Worm (Caenorhabditis elegans) whole organism, L1 larva: ENCODE results near the gene F48E8.8.

Experiments
- C04F5.9 ChIP-seq: sonication (generic microtip); optimal IDR thresholded peaks from 2 replicates; lab custom pipeline; 2016; ENCODE audit warnings: missing genetic modification characterization, missing compliant biosample characterization
- C16A3.4 ChIP-seq: fragments of 150-350 bp; optimal IDR thresholded peaks from 2 replicates; lab custom pipeline; 2014; ENCODE audit warnings: missing biosample characterization, missing genetic modification characterization
- C34B4.2 ChIP-seq: sonication (generic microtip); optimal IDR thresholded peaks from 2 replicates; lab custom pipeline; 2017; ENCODE audit warnings: mild to moderate bottlenecking, missing genetic modification characterization, missing compliant biosample characterization
- aha-1 ChIP-seq: fragments of 150-350 bp; optimal IDR thresholded peaks from 2 replicates; lab custom pipeline; 2014; ENCODE audit warnings: missing biosample characterization, missing genetic modification characterization
- blmp-1 ChIP-seq: fragments of 150-350 bp; optimal IDR thresholded peaks from 2 replicates; lab custom pipeline; 2014; ENCODE audit warnings: missing biosample characterization, missing genetic modification characterization
- ceh-63 ChIP-seq: fragments of 200-800 bp; sonication (Bioruptor generic); optimal IDR thresholded peaks from 2 replicates; lab custom pipeline; 2018; ENCODE audit warnings: mild to moderate bottlenecking, missing genetic modification characterization, missing compliant biosample characterization
- ceh-8 ChIP-seq: fragments of 200-800 bp; sonication (Bioruptor generic); optimal IDR thresholded peaks from 2 replicates; lab custom pipeline; 2018; ENCODE audit warnings: mild to moderate bottlenecking, missing genetic modification characterization, moderate library complexity, missing compliant biosample characterization
- ceh-88 ChIP-seq: fragments of 200-800 bp; sonication (Bioruptor generic); IDR thresholded peaks from 2 replicates; pipeline ENCODE4 v1.3.6; 2022; ENCODE audit warnings: missing genetic modification characterization, missing compliant biosample characterization
- ceh-90 ChIP-seq: sonication (generic microtip); optimal IDR thresholded peaks from 2 replicates; lab custom pipeline; 2016; ENCODE audit warnings: missing genetic modification characterization, missing compliant biosample characterization
- efl-1 ChIP-seq, 4 experiments: fragments of 150-350 bp; optimal IDR thresholded peaks in 3 of 4; peaks in 1 of 4; 1 replicate in 1 of 4; 2 replicates in 3 of 4; lab custom pipeline; 2014; ENCODE audit warnings: missing biosample characterization in 2 of 4, missing genetic modification characterization in 2 of 4, missing genetic modification reagents in 2 of 4
- egl-27 ChIP-seq, 2 experiments: fragments of 150-350 bp in 1 of 2; sonication (generic microtip); optimal IDR thresholded peaks; 3 replicates each; lab custom pipeline; 2017 to 2018; ENCODE audit warnings: missing biosample characterization in 2 of 2, missing genetic modification characterization in 2 of 2, missing genetic modification reagents in 2 of 2
- elt-2 ChIP-seq: sonication (generic microtip); optimal IDR thresholded peaks from 2 replicates; lab custom pipeline; 2016; ENCODE audit warnings: missing genetic modification characterization, mild to moderate bottlenecking, inconsistent platforms, missing compliant biosample characterization, missing genetic modification reagents
- ets-5 ChIP-seq: fragments of 200-800 bp; sonication (Bioruptor generic); IDR thresholded peaks from 2 replicates; pipeline ENCODE4 v1.3.6; 2022; ENCODE audit warnings: missing genetic modification characterization, missing compliant biosample characterization
- fkh-10 ChIP-seq: sonication (generic microtip); optimal IDR thresholded peaks from 2 replicates; lab custom pipeline; 2017; ENCODE audit warnings: missing biosample characterization, missing genetic modification reagents, missing genetic modification characterization
- fkh-8 ChIP-seq: sonication (generic microtip); optimal IDR thresholded peaks from 2 replicates; lab custom pipeline; 2016; ENCODE audit warnings: mild to moderate bottlenecking, missing genetic modification characterization, missing compliant biosample characterization
- hlh-4 ChIP-seq: sonication (generic microtip); optimal IDR thresholded peaks from 2 replicates; lab custom pipeline; 2016; ENCODE audit warnings: mild to moderate bottlenecking, missing genetic modification characterization, missing compliant biosample characterization
- hpl-2 ChIP-seq: fragments of 150-350 bp; optimal IDR thresholded peaks from 2 replicates; lab custom pipeline; 2014; ENCODE audit warnings: missing biosample characterization, missing genetic modification reagents, missing genetic modification characterization
- irx-1 ChIP-seq: sonication (generic microtip); optimal IDR thresholded peaks from 2 replicates; lab custom pipeline; 2016; ENCODE audit warnings: missing genetic modification characterization, missing compliant biosample characterization
- lin-13 ChIP-seq: fragments of 150-350 bp; optimal IDR thresholded peaks from 2 replicates; lab custom pipeline; 2014; ENCODE audit warnings: missing biosample characterization, missing genetic modification reagents, missing genetic modification characterization
- lin-14 ChIP-seq: fragments of 200-800 bp; sonication (Bioruptor generic); optimal IDR thresholded peaks from 2 replicates; lab custom pipeline; 2018; ENCODE audit warnings: mild to moderate bottlenecking, missing genetic modification characterization, moderate library complexity, missing compliant biosample characterization
- lin-35 ChIP-seq, 2 experiments: fragments of 150-350 bp; optimal IDR thresholded peaks; 2 replicates each; lab custom pipeline; 2014; ENCODE audit warnings: missing biosample characterization in 2 of 2, missing genetic modification characterization in 2 of 2, missing genetic modification reagents in 2 of 2
- lsy-2 ChIP-seq, 2 experiments: fragments of 150-350 bp; optimal IDR thresholded peaks; 2 replicates each; lab custom pipeline; 2014; ENCODE audit warnings: missing biosample characterization in 2 of 2, missing genetic modification characterization in 2 of 2
- mdl-1 ChIP-seq, 2 experiments: fragments of 150-350 bp; optimal IDR thresholded peaks; 2 replicates each; lab custom pipeline; 2014 to 2017; ENCODE audit warnings: missing biosample characterization in 2 of 2, missing genetic modification characterization in 2 of 2, inconsistent platforms in 1 of 2
- mef-2 ChIP-seq: fragments of 150-350 bp; optimal IDR thresholded peaks from 2 replicates; lab custom pipeline; 2014; ENCODE audit warnings: missing biosample characterization, missing genetic modification characterization
- nhr-11 ChIP-seq: fragments of 150-350 bp; optimal IDR thresholded peaks from 2 replicates; lab custom pipeline; 2014; ENCODE audit warnings: missing biosample characterization, missing genetic modification characterization
- nhr-19 ChIP-seq: fragments of 200-800 bp; sonication (Bioruptor generic); conservative IDR thresholded peaks from 2 replicates; pipeline ENCODE4 v1.3.6; 2022; ENCODE audit warnings: missing genetic modification characterization, missing compliant biosample characterization
- nhr-20 ChIP-seq: sonication (generic microtip); optimal IDR thresholded peaks from 2 replicates; lab custom pipeline; 2016; ENCODE audit warnings: mild to moderate bottlenecking, missing genetic modification characterization, missing compliant biosample characterization
- nhr-28 ChIP-seq: fragments of 150-350 bp; optimal IDR thresholded peaks from 2 replicates; lab custom pipeline; 2014; ENCODE audit warnings: missing biosample characterization, missing genetic modification characterization
- nhr-71 ChIP-seq: sonication (generic microtip); optimal IDR thresholded peaks from 2 replicates; lab custom pipeline; 2016; ENCODE audit warnings: mild to moderate bottlenecking, missing genetic modification characterization, moderate library complexity, missing compliant biosample characterization
- nhr-90 ChIP-seq: sonication (generic microtip); optimal IDR thresholded peaks from 2 replicates; lab custom pipeline; 2016; ENCODE audit warnings: mild to moderate bottlenecking, missing genetic modification characterization, missing compliant biosample characterization; ENCODE audit not compliant: poor library complexity
- pag-3 ChIP-seq: sonication (generic microtip); optimal IDR thresholded peaks from 2 replicates; lab custom pipeline; 2017; ENCODE audit warnings: missing genetic modification characterization, mild to moderate bottlenecking, missing compliant biosample characterization, antibody characterized with exemption, borderline replicate concordance; ENCODE audit not compliant: insufficient read depth
- pqm-1 ChIP-seq: sonication (generic microtip); optimal IDR thresholded peaks from 3 replicates; lab custom pipeline; 2017; ENCODE audit warnings: missing biosample characterization, missing genetic modification characterization
- rnt-1 ChIP-seq: sonication (generic microtip); optimal IDR thresholded peaks from 2 replicates; lab custom pipeline; 2016; ENCODE audit warnings: mild to moderate bottlenecking, missing genetic modification characterization, moderate library complexity, missing compliant biosample characterization
- snu-23 ChIP-seq: sonication (generic microtip); optimal IDR thresholded peaks from 2 replicates; lab custom pipeline; 2016; ENCODE audit warnings: missing genetic modification characterization, missing compliant biosample characterization
- tlp-1 ChIP-seq: fragments of 150-350 bp; optimal IDR thresholded peaks from 2 replicates; lab custom pipeline; 2014; ENCODE audit warnings: missing biosample characterization, missing genetic modification characterization
- unc-130 ChIP-seq: fragments of 150-350 bp; optimal IDR thresholded peaks from 2 replicates; lab custom pipeline; 2017; ENCODE audit warnings: missing biosample characterization, missing genetic modification characterization, inconsistent platforms
- vab-15 ChIP-seq: sonication (generic microtip); optimal IDR thresholded peaks from 2 replicates; lab custom pipeline; 2017; ENCODE audit warnings: missing genotype, mild to moderate bottlenecking, missing genetic modification characterization, missing compliant biosample characterization
- ztf-4 ChIP-seq: fragments of 150-350 bp; optimal IDR thresholded peaks from 2 replicates; lab custom pipeline; 2014; ENCODE audit warnings: missing biosample characterization, missing genetic modification characterization

Gene F48E8.8

DNA sequence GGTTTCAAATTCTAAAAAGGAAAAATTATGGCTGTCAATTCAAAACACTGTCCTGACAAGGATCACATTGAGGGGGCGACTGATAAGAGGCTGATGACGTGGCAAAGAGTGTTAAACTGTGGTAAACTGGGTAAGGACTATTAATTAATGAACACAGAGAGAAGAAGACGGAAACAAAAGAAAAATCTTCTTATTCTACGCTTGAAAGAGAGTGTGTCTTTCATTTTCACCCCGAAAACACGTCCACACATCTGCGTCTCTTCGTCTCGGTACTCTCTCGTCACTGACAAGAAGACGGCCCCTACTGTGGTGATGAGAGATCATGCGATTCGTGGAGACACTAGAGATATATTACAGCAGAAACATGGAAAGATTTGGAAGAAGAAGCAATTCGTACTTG, 28.2 kb downstream of the F48E8.8 start (continued):
- no peak for TF ChIP-seq ceh-63 (GFP tag; lab: Kevin White, UChicago)
- no peak for TF ChIP-seq C34B4.2 (tag; lab: Kevin White, UChicago)
- peak; percentile 51 for TF ChIP-seq snu-23

DNA sequence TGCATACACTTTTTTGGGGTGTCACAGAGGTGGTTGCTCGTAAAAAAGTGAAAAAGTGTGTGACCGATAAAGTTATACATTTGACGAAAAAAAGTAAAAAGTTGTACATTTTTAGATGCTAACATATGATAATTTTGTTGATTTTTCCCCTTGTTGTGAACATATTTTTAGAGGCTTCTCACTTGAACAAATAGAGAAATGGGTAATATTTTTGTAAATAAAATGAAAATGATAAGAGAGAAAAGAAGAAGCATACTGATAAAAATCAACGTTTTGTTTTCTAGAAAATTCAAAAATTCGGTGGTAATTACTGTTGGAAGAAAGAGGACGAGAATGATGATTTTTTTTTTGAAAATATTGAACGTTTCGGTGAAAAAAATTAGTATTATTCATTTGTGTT, 29.3 kb downstream of the F48E8.8 start:
- no peak for TF ChIP-seq efl-1 (optimal IDR thresholded peaks at IDR 0.05; lab: Kevin White, UChicago)
- peak in 1 of 2 experiments; percentile 28 for TF ChIP-seq efl-1 (GFP tag; optimal IDR thresholded peaks at IDR 0.05 in 1 of 2; lab: Kevin White, UChicago)
- no peak for TF ChIP-seq unc-130 (tag; lab: Kevin White, UChicago)
- TF ChIP-seq vab-15 (tag; lab: Kevin White, UChicago): no peak
- TF ChIP-seq elt-2 (tag; lab: Kevin White, UChicago): peak; percentile 50
- TF ChIP-seq lin-35 (GFP tag; optimal IDR thresholded peaks at IDR 0.05; lab: Kevin White, UChicago): peak in 1 of 2 experiments; percentile 23
- TF ChIP-seq pag-3 (tag; lab: Kevin White, UChicago): no peak
- TF ChIP-seq, all 84 proteins: peak for 3

- TF ChIP-seq irx-1: no peak
- peak; percentile 66 for TF ChIP-seq blmp-1
- TF ChIP-seq lin-13 (GFP tag; lab: Kevin White, UChicago): no peak
- TF ChIP-seq hpl-2 (GFP tag; lab: Kevin White, UChicago): no peak
- no peak for TF ChIP-seq fkh-10 (GFP tag; lab: Kevin White, UChicago)
- TF ChIP-seq hlh-4 (tag; lab: Kevin White, UChicago): no peak
Observed at ce11 chrIII:5419527-5419926, 30.1 kb downstream of the F48E8.8 start.

DNA sequence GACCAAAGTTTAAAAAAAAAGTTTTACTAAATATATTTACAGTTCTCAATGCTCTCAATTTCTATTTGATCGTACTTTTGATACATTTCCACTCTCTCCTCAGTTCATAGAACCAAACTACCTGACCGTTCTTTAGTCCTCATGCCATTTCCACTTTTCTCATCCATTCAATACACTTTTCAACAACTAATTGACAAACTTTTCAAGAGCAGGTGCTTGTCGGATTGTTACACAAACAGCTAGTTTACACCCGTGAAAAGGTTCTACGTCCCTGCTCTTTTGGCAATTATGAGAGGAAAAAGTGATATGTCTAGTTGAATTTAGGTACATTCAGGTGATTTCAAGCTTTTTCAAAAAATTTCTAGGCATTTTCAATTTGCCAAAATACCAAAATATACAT, 31.7 kb downstream of the F48E8.8 start:
- TF ChIP-seq nhr-71 (tag; lab: Kevin White, UChicago) (peak; percentile 36), nhr-19 (GFP tag; lab: Robert Waterston, UW) (peak; percentile 51), lin-14 (GFP tag; lab: Kevin White, UChicago) (peak; percentile 58), ceh-90 (no peak), lin-35 (GFP tag; optimal IDR thresholded peaks at IDR 0.05; lab: Kevin White, UChicago) (peak in 1 of 2 experiments; percentile 4), lsy-2 (tag; optimal IDR thresholded peaks at IDR 0.05; lab: Kevin White, UChicago) (peak in 1 of 2 experiments; percentile 31), unc-130 (tag; lab: Kevin White, UChicago) (no peak), pag-3 (tag; lab: Kevin White, UChicago) (peak; percentile 59), rnt-1 (peak; percentile 43), nhr-28 (tag; lab: Kevin White, UChicago) (no peak), mdl-1 (tag; optimal IDR thresholded peaks at IDR 0.05; lab: Kevin White, UChicago) (no peak), mef-2 (tag; lab: Kevin White, UChicago) (no peak), pqm-1 (tag; lab: Kevin White, UChicago) (no peak)
- TF ChIP-seq, all 84 proteins: peak for 7

DNA sequence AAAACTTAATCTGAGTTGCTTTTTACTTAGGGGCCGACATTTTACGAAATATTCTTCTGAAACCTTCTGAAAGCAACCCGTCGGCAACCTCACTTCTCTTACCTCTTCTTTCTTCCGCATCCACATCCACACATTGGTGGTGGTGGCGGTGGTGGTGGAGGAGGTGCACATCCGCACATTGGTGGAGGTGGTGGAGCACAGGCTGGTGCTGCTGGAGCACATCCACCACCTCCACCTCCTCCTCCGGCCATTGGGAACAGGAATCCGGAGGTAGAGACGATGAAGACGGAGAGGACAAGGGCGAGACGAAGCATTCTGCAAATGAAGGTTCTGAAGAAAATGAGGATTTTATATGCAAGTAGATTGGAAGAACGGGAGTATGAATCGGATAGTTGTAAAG, 35.9 kb downstream of the F48E8.8 start, which contains the start of gene grl-22:
TSS of gene grl-22 (minus strand) at position 332 of the 400 bp plus-strand sequence.
- TF ChIP-seq fkh-8 (tag; lab: Kevin White, UChicago): no peak
- no peak for TF ChIP-seq efl-1 (optimal IDR thresholded peaks at IDR 0.05; lab: Kevin White, UChicago)
- TF ChIP-seq efl-1 (GFP tag; optimal IDR thresholded peaks at IDR 0.05 in 1 of 2; lab: Kevin White, UChicago): peak in 1 of 2 experiments; percentile 39
- no peak for TF ChIP-seq rnt-1

DNA sequence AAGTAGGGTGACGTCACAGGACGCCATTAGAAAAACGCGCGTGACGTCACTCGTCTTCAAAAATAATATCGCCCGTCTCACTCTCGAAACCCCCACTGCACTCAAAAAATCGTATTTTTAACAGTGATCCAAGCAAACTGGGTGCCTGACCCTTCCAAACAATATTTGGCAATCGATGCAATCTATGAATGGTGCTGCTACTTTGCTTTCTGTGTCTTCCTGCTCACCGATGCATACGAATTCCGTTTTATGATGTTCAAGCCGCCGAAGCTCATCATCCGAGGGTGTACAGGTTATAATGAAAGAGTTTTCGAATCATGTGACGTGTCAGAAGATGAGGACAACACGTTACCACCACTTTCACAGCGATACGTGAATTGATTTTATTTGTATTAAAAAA, 42.0 kb downstream of the F48E8.8 start, which contains the start of gene W03A5.1:
TSS of gene W03A5.1 (plus strand) at position 301 of the 400 bp plus-strand sequence.
- TF ChIP-seq elt-2 (tag; lab: Kevin White, UChicago) (no peak), lin-13 (GFP tag; lab: Kevin White, UChicago) (no peak), C16A3.4 (tag; lab: Kevin White, UChicago) (no peak), C04F5.9 (tag; lab: Kevin White, UChicago) (no peak), ets-5 (no peak), aha-1 (no peak), egl-27 (tag; optimal IDR thresholded peaks at IDR 0.05; lab: Kevin White, UChicago) (no peak), ceh-8 (GFP tag; lab: Kevin White, UChicago) (no peak), ceh-88 (no peak), efl-1 (optimal IDR thresholded peaks at IDR 0.05; lab: Kevin White, UChicago) (no peak), efl-1 (GFP tag; optimal IDR thresholded peaks at IDR 0.05 in 1 of 2; lab: Kevin White, UChicago) (no peak), ztf-4 (tag; lab: Kevin White, UChicago) (no peak), nhr-11 (tag; lab: Kevin White, UChicago) (no peak), hlh-4 (tag; lab: Kevin White, UChicago) (no peak), nhr-20 (tag; lab: Kevin White, UChicago) (no peak), nhr-90 (tag; lab: Kevin White, UChicago) (no peak), nhr-71 (tag; lab: Kevin White, UChicago) (no peak), tlp-1 (tag; lab: Kevin White, UChicago) (no peak)
